Worm (Caenorhabditis elegans) whole organism, early embryonic: ENCODE measurements around the gene ins-3.

Experiments used
- B0310.2 ChIP-seq: sonication (generic microtip); optimal IDR thresholded peaks from 2 replicates; lab custom pipeline; 2016; ENCODE audit warnings: mild to moderate bottlenecking, missing genetic modification characterization, missing compliant biosample characterization
- F13C5.2 ChIP-seq: sonication (generic microtip); optimal IDR thresholded peaks from 2 replicates; lab custom pipeline; 2017; ENCODE audit warnings: mild to moderate bottlenecking, missing genetic modification characterization, inconsistent platforms, missing compliant biosample characterization
- aly-1 ChIP-seq: sonication (generic microtip); optimal IDR thresholded peaks from 2 replicates; lab custom pipeline; 2016; ENCODE audit warnings: missing genetic modification characterization, missing compliant biosample characterization
- ama-1 ChIP-seq: fragments of 150-350 bp; optimal IDR thresholded peaks from 2 replicates; lab custom pipeline; 2014
- ceh-13 ChIP-seq: fragments of 200-800 bp; sonication (Bioruptor generic); optimal IDR thresholded peaks from 2 replicates; lab custom pipeline; 2018; ENCODE audit warnings: mild to moderate bottlenecking, missing genetic modification characterization, missing compliant biosample characterization
- ceh-36 ChIP-seq: sonication (generic microtip); optimal IDR thresholded peaks from 2 replicates; lab custom pipeline; 2016; ENCODE audit warnings: missing genetic modification characterization, inconsistent platforms, missing compliant biosample characterization
- ets-7 ChIP-seq: sonication (generic microtip); optimal IDR thresholded peaks from 2 replicates; lab custom pipeline; 2016; ENCODE audit warnings: missing genotype, missing genetic modification characterization, missing compliant biosample characterization
- flt-1 ChIP-seq: fragments of 200-800 bp; sonication (Bioruptor generic); IDR thresholded peaks from 2 replicates; pipeline ENCODE4 v1.3.6; 2022; ENCODE audit warnings: missing genetic modification characterization, missing compliant biosample characterization
- hmbx-1 ChIP-seq: sonication (generic microtip); optimal IDR thresholded peaks from 2 replicates; lab custom pipeline; 2016; ENCODE audit warnings: mild to moderate bottlenecking, missing genetic modification characterization, missing compliant biosample characterization
- hmg-4 ChIP-seq: fragments of 200-800 bp; sonication (Bioruptor generic); optimal IDR thresholded peaks from 2 replicates; lab custom pipeline; 2018; ENCODE audit warnings: mild to moderate bottlenecking, missing genetic modification characterization, missing compliant biosample characterization
- hnd-1 ChIP-seq: sonication (generic microtip); optimal IDR thresholded peaks from 2 replicates; lab custom pipeline; 2016; ENCODE audit warnings: missing genetic modification characterization, missing compliant biosample characterization
- pes-1 ChIP-seq: fragments of 200-800 bp; sonication (Bioruptor generic); IDR thresholded peaks from 2 replicates; pipeline ENCODE4 v1.3.6; 2022; ENCODE audit warnings: missing genetic modification reagents, missing genetic modification characterization, missing compliant biosample characterization
- scrt-1 ChIP-seq: fragments of 200-800 bp; sonication (Bioruptor generic); IDR thresholded peaks from 2 replicates; pipeline ENCODE4 v1.3.6; 2022; ENCODE audit warnings: missing genetic modification characterization, missing compliant biosample characterization
- sea-1 ChIP-seq: fragments of 200-800 bp; sonication (Bioruptor generic); conservative IDR thresholded peaks from 2 replicates; pipeline ENCODE4 v1.3.6; 2022; ENCODE audit warnings: missing genetic modification characterization, missing compliant biosample characterization
- tbx-11 ChIP-seq: fragments of 200-800 bp; sonication (Bioruptor generic); IDR thresholded peaks from 2 replicates; pipeline ENCODE4 v1.3.6; 2022; ENCODE audit warnings: missing genetic modification characterization, missing compliant biosample characterization
- tbx-37 ChIP-seq: fragments of 200-800 bp; sonication (Bioruptor generic); conservative IDR thresholded peaks from 2 replicates; pipeline ENCODE4 v1.3.6; 2022; ENCODE audit warnings: missing genetic modification reagents, missing genetic modification characterization, missing compliant biosample characterization
- tra-4 ChIP-seq: sonication (generic microtip); optimal IDR thresholded peaks from 2 replicates; lab custom pipeline; 2017; ENCODE audit warnings: missing genetic modification characterization, missing compliant biosample characterization

Gene ins-3

DNA sequence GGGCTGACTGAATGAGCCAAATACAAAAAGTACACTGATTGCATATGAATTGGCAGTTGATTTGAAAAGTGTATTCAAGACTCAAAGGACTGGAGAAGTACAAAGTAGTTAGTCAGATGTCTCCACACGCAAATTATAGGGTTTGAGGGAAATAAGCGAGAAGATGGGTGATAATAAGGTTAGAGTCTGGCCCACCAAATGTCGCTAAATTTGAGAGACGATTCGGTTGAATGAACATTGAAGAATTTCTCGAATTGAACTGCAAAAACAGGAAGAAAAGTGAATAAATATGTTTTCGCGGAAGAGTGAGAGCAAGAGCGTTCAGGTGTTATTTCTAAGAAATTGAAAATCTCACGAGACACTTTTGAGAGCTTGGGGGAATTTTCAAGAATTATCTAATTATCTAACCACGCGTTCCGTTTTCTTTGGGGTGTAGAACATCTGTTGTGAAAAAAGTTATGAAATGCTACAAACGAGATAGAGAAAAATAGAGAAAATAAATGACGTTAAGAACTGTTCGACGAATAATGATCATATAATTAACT lies 30.9 kb downstream of the ins-3 start:
- no peak for TF ChIP-seq tra-4 (tag; lab: Kevin White, UChicago)
- no peak for TF ChIP-seq B0310.2

ce11 chrII:5957803-5958367 lies 32.7 kb downstream of the ins-3 start:
- TF ChIP-seq hmg-4 (no peak), hnd-1 (tag; lab: Kevin White, UChicago) (no peak), ets-7 (no peak), pes-1 (GFP tag; lab: Robert Waterston, UW) (no peak), tra-4 (tag; lab: Kevin White, UChicago) (no peak), aly-1 (tag; lab: Kevin White, UChicago) (no peak), ama-1 (lab: Kevin White, UChicago) (no peak), B0310.2 (no peak), ceh-36 (tag; lab: Kevin White, UChicago) (no peak), tbx-37 (GFP tag; lab: Robert Waterston, UW) (no peak), sea-1 (GFP tag; lab: Robert Waterston, UW) (no peak), ceh-13 (GFP tag; lab: Kevin White, UChicago) (no peak), flt-1 (no peak), hmbx-1 (tag; lab: Kevin White, UChicago) (no peak), tbx-11 (no peak), scrt-1 (GFP tag; lab: Robert Waterston, UW) (no peak), F13C5.2 (no peak)

- TF ChIP-seq hmbx-1 (tag; lab: Kevin White, UChicago) (no peak), aly-1 (tag; lab: Kevin White, UChicago) (no peak), hnd-1 (tag; lab: Kevin White, UChicago) (no peak), F13C5.2 (no peak), hmg-4 (no peak), flt-1 (no peak), tra-4 (tag; lab: Kevin White, UChicago) (no peak), pes-1 (GFP tag; lab: Robert Waterston, UW) (no peak), tbx-37 (GFP tag; lab: Robert Waterston, UW) (no peak), ets-7 (no peak), ceh-13 (GFP tag; lab: Kevin White, UChicago) (no peak), tbx-11 (no peak), scrt-1 (GFP tag; lab: Robert Waterston, UW) (no peak)
Observed at ce11 chrII:5956583-5956982, 34.0 kb downstream of the ins-3 start, which contains the start of gene casy-1. casy-1 (minus strand) TSS chrII:5956683.

- TF ChIP-seq flt-1 (no peak), aly-1 (tag; lab: Kevin White, UChicago) (no peak), tbx-11 (no peak), ceh-36 (tag; lab: Kevin White, UChicago) (peak; percentile 19)
Observed at ce11 chrII:5955638-5956167, 34.9 kb downstream of the ins-3 start.

ce11 chrII:5952214-5952613 lies 38.4 kb downstream of the ins-3 start:
- no peak for TF ChIP-seq scrt-1 (GFP tag; lab: Robert Waterston, UW)
- TF ChIP-seq flt-1: no peak
- no peak for TF ChIP-seq hnd-1 (tag; lab: Kevin White, UChicago)
- TF ChIP-seq ceh-36 (tag; lab: Kevin White, UChicago): no peak
- no peak for TF ChIP-seq aly-1 (tag; lab: Kevin White, UChicago)
- no peak for TF ChIP-seq sea-1 (GFP tag; lab: Robert Waterston, UW)
- TF ChIP-seq tra-4 (tag; lab: Kevin White, UChicago): no peak
- TF ChIP-seq hmg-4: no peak
- no peak for TF ChIP-seq B0310.2
- no peak for TF ChIP-seq pes-1 (GFP tag; lab: Robert Waterston, UW)
- no peak for TF ChIP-seq ceh-13 (GFP tag; lab: Kevin White, UChicago)
- no peak for TF ChIP-seq hmbx-1 (tag; lab: Kevin White, UChicago)

- no peak for TF ChIP-seq scrt-1 (GFP tag; lab: Robert Waterston, UW)
- no peak for TF ChIP-seq ceh-13 (GFP tag; lab: Kevin White, UChicago)
- no peak for TF ChIP-seq tra-4 (tag; lab: Kevin White, UChicago)
- no peak for TF ChIP-seq flt-1
- no peak for TF ChIP-seq pes-1 (GFP tag; lab: Robert Waterston, UW)
- TF ChIP-seq hmbx-1 (tag; lab: Kevin White, UChicago): no peak
Observed at ce11 chrII:5951745-5952144, 38.8 kb downstream of the ins-3 start.

DNA sequence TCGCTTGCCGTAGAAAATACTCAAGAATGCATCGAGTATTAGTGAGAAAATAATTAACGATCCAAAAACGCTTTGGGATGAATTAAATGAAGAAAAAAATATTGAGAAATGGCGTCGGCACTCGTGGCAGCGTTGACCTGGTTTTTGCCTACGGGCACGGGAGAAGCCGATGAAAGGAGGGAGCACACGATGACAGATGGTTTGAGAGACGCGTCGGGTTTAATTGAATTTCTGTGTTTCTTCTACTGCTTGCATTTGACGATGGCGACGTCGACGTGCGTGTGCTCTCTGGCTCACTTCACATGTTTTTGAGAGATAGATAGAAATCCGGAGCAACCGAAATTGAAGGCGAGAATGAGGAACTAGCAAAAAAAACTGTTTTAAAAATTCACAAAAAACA lies 39.9 kb downstream of the ins-3 start:
- no peak for TF ChIP-seq F13C5.2
- no peak for TF ChIP-seq ceh-36 (tag; lab: Kevin White, UChicago)
- TF ChIP-seq hmg-4: no peak
- no peak for TF ChIP-seq ceh-13 (GFP tag; lab: Kevin White, UChicago)
- TF ChIP-seq B0310.2: no peak
- no peak for TF ChIP-seq aly-1 (tag; lab: Kevin White, UChicago)
- no peak for TF ChIP-seq pes-1 (GFP tag; lab: Robert Waterston, UW)
- no peak for TF ChIP-seq flt-1
- no peak for TF ChIP-seq scrt-1 (GFP tag; lab: Robert Waterston, UW)
- TF ChIP-seq hnd-1 (tag; lab: Kevin White, UChicago): no peak
- no peak for TF ChIP-seq hmbx-1 (tag; lab: Kevin White, UChicago)
- no peak for TF ChIP-seq tbx-11
- no peak for TF ChIP-seq tra-4 (tag; lab: Kevin White, UChicago)
- no peak for TF ChIP-seq tbx-37 (GFP tag; lab: Robert Waterston, UW)
- TF ChIP-seq ama-1 (lab: Kevin White, UChicago): no peak
- TF ChIP-seq ets-7: no peak
- TF ChIP-seq sea-1 (GFP tag; lab: Robert Waterston, UW): no peak

DNA sequence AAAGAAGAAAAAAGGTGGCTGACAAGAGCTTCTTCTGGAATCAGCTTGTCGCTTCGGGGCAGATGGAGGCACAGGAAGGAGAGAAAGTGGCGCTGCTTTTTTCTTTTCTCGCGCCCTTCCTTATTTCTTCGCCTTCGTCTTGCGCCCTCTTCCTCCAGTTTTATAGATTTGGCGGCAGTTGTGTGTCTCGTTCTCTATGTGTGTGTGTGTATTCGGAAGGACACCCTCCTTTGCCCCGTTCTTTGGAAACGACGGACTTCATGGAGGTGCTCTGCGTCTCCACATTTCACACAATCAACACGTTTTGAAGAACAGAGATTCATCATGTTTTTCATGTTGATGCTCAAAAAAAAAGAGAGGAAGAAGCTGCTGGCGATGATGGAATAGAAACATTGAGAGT lies 41.9 kb downstream of the ins-3 start:
- TF ChIP-seq ceh-13 (GFP tag; lab: Kevin White, UChicago): no peak
- TF ChIP-seq aly-1 (tag; lab: Kevin White, UChicago): no peak
- no peak for TF ChIP-seq tbx-37 (GFP tag; lab: Robert Waterston, UW)
- no peak for TF ChIP-seq tra-4 (tag; lab: Kevin White, UChicago)
- no peak for TF ChIP-seq scrt-1 (GFP tag; lab: Robert Waterston, UW)
- TF ChIP-seq pes-1 (GFP tag; lab: Robert Waterston, UW): no peak
- no peak for TF ChIP-seq hnd-1 (tag; lab: Kevin White, UChicago)
- no peak for TF ChIP-seq hmg-4
- TF ChIP-seq sea-1 (GFP tag; lab: Robert Waterston, UW): no peak
- TF ChIP-seq flt-1: no peak
- TF ChIP-seq tbx-11: no peak
- no peak for TF ChIP-seq hmbx-1 (tag; lab: Kevin White, UChicago)
- TF ChIP-seq ama-1 (lab: Kevin White, UChicago): no peak
- TF ChIP-seq F13C5.2: no peak
- no peak for TF ChIP-seq ets-7
- TF ChIP-seq B0310.2: no peak
